Fruit fly (Drosophila melanogaster) whole organism, embryonic: ENCODE measurements around the gene Decay.

Experiments used
- Antp ChIP-seq: fragments of 200-800 bp; sonication (Bioruptor generic); optimal IDR thresholded peaks from 3 replicates; lab custom pipeline; 2016; ENCODE audit warnings: missing biosample characterization, missing genetic modification characterization
- Atf-2 ChIP-seq: fragments of 200-800 bp; sonication (Bioruptor generic); optimal IDR thresholded peaks from 2 replicates; lab custom pipeline; 2016; ENCODE audit warnings: missing biosample characterization, missing genetic modification characterization
- CG10147 ChIP-seq: fragments of 200-800 bp; sonication (Bioruptor generic); optimal IDR thresholded peaks from 2 replicates; lab custom pipeline; 2019; ENCODE audit warnings: missing biosample characterization, mild to moderate bottlenecking, missing genetic modification characterization, moderate library complexity
- CG10274 ChIP-seq: fragments of 200-800 bp; sonication (Bioruptor generic); optimal IDR thresholded peaks from 3 replicates; lab custom pipeline; 2017; ENCODE audit warnings: missing biosample characterization, mild to moderate bottlenecking, missing genetic modification characterization
- CG10462 ChIP-seq: fragments of 200-800 bp; sonication (Bioruptor generic); optimal IDR thresholded peaks from 2 replicates; lab custom pipeline; 2016; ENCODE audit warnings: missing biosample characterization, missing genetic modification characterization
- CG13624 ChIP-seq: fragments of 200-800 bp; sonication (Bioruptor generic); optimal IDR thresholded peaks from 2 replicates; lab custom pipeline; 2016; ENCODE audit warnings: missing biosample characterization, missing genetic modification characterization
- CG1529 ChIP-seq: fragments of 200-800 bp; sonication (Bioruptor generic); optimal IDR thresholded peaks from 3 replicates; lab custom pipeline; 2018; ENCODE audit warnings: missing biosample characterization, missing genetic modification characterization
- CG1647 ChIP-seq: fragments of 200-800 bp; sonication (Bioruptor generic); optimal IDR thresholded peaks from 3 replicates; lab custom pipeline; 2016; ENCODE audit warnings: missing biosample characterization, missing genetic modification characterization
- CG16813 ChIP-seq: fragments of 200-800 bp; sonication (Bioruptor generic); IDR thresholded peaks from 3 replicates; pipeline ENCODE4 v1.3.6; 2022; ENCODE audit warnings: missing biosample characterization, missing genetic modification characterization; ENCODE audit not compliant: partially characterized antibody
- CG17361 ChIP-seq: fragments of 200-800 bp; sonication (Bioruptor generic); IDR thresholded peaks from 3 replicates; pipeline ENCODE4 v1.3.6; 2022; ENCODE audit warnings: missing biosample characterization, missing genetic modification characterization
- CG2875 ChIP-seq: fragments of 200-800 bp; sonication (Bioruptor generic); optimal IDR thresholded peaks from 2 replicates; lab custom pipeline; 2017; ENCODE audit warnings: missing biosample characterization, mild to moderate bottlenecking, missing genetic modification characterization, missing genetic modification reagents
- CG30431 ChIP-seq: fragments of 200-800 bp; sonication (Bioruptor generic); optimal IDR thresholded peaks from 2 replicates; lab custom pipeline; 2017; ENCODE audit warnings: missing biosample characterization, missing genetic modification characterization
- CG31365 ChIP-seq: fragments of 200-800 bp; sonication (Bioruptor generic); optimal IDR thresholded peaks from 2 replicates; lab custom pipeline; 2018; ENCODE audit warnings: missing biosample characterization, mild to moderate bottlenecking, missing genetic modification characterization
- CG32772 ChIP-seq: fragments of 200-800 bp; sonication (Bioruptor generic); IDR thresholded peaks from 2 replicates; pipeline ENCODE4 v1.3.6; 2022; ENCODE audit warnings: missing biosample characterization, missing genetic modification characterization
- CG3281 ChIP-seq: fragments of 200-800 bp; sonication (Bioruptor generic); optimal IDR thresholded peaks from 3 replicates; lab custom pipeline; 2017; ENCODE audit warnings: missing biosample characterization, mild to moderate bottlenecking, missing genetic modification characterization
- CG4707 ChIP-seq: fragments of 200-800 bp; sonication (Bioruptor generic); optimal IDR thresholded peaks from 2 replicates; lab custom pipeline; 2018; ENCODE audit warnings: missing biosample characterization, mild to moderate bottlenecking, missing genetic modification characterization, moderate library complexity
- CG7372 ChIP-seq: fragments of 200-800 bp; sonication (Bioruptor generic); IDR thresholded peaks from 2 replicates; pipeline ENCODE4 v1.3.6; 2022; ENCODE audit warnings: missing biosample characterization, missing genetic modification characterization
- CG9727 ChIP-seq: fragments of 200-800 bp; sonication (Bioruptor generic); optimal IDR thresholded peaks from 3 replicates; lab custom pipeline; 2017; ENCODE audit warnings: missing biosample characterization, mild to moderate bottlenecking, missing genetic modification characterization
- Dad ChIP-seq: fragments of 200-800 bp; sonication (Bioruptor generic); optimal IDR thresholded peaks from 3 replicates; lab custom pipeline; 2016; ENCODE audit warnings: missing biosample characterization, missing genetic modification characterization
- E2f2 ChIP-seq: fragments of 200-800 bp; sonication (Bioruptor generic); IDR thresholded peaks from 2 replicates; pipeline ENCODE4 v1.3.6; 2022; ENCODE audit warnings: missing biosample characterization, missing genetic modification characterization
- Fer1 ChIP-seq: fragments of 200-800 bp; sonication (Bioruptor generic); optimal IDR thresholded peaks from 2 replicates; lab custom pipeline; 2017; ENCODE audit warnings: missing biosample characterization, mild to moderate bottlenecking, missing genetic modification characterization
- Hmx ChIP-seq: fragments of 200-800 bp; sonication (Bioruptor generic); optimal IDR thresholded peaks from 2 replicates; lab custom pipeline; 2016; ENCODE audit warnings: missing biosample characterization, missing genetic modification characterization
- Oaz ChIP-seq: fragments of 200-800 bp; sonication (Bioruptor generic); IDR thresholded peaks from 2 replicates; pipeline ENCODE4 v1.3.6; 2022; ENCODE audit warnings: missing biosample characterization, missing genetic modification characterization
- Oli ChIP-seq: fragments of 200-800 bp; sonication (Bioruptor generic); optimal IDR thresholded peaks from 2 replicates; lab custom pipeline; 2018; ENCODE audit warnings: missing biosample characterization, mild to moderate bottlenecking, missing genetic modification characterization, moderate library complexity
- Tbp ChIP-seq: fragments of >200 bp; optimal IDR thresholded peaks from 2 replicates; lab custom pipeline; 2018; ENCODE audit warnings: missing biosample characterization, missing genetic modification characterization
- ap ChIP-seq: fragments of 200-800 bp; sonication (Bioruptor generic); IDR thresholded peaks from 2 replicates; pipeline ENCODE4 v1.3.6; 2022; ENCODE audit warnings: missing biosample characterization, missing genetic modification characterization
- caup ChIP-seq: fragments of 200-800 bp; sonication (Bioruptor generic); optimal IDR thresholded peaks from 3 replicates; lab custom pipeline; 2017; ENCODE audit warnings: missing biosample characterization, mild to moderate bottlenecking, missing genetic modification characterization, moderate library complexity; ENCODE audit not compliant: severe bottlenecking
- chinmo ChIP-seq: fragments of 200-800 bp; sonication (Bioruptor generic); IDR thresholded peaks from 4 replicates; pipeline ENCODE4 v1.3.6; 2022; ENCODE audit warnings: missing biosample characterization, missing genetic modification characterization; ENCODE audit not compliant: partially characterized antibody
- chn ChIP-seq: fragments of 200-800 bp; sonication (Bioruptor generic); optimal IDR thresholded peaks from 2 replicates; lab custom pipeline; 2016; ENCODE audit warnings: missing biosample characterization, missing genetic modification characterization
- crc ChIP-seq: fragments of 200-800 bp; sonication (Bioruptor generic); optimal IDR thresholded peaks from 2 replicates; lab custom pipeline; 2016; ENCODE audit warnings: missing biosample characterization, missing genetic modification characterization
- dpn ChIP-seq, 2 experiments: fragments of 200-800 bp; sonication (Bioruptor generic); optimal IDR thresholded peaks; 3 replicates each; lab custom pipeline; 2016; ENCODE audit warnings: missing biosample characterization in 2 of 2, missing genetic modification characterization in 2 of 2
- esg ChIP-seq: fragments of 200-800 bp; sonication (Bioruptor generic); conservative IDR thresholded peaks from 2 replicates; pipeline ENCODE4 v1.3.6; 2022; ENCODE audit warnings: missing biosample characterization, missing genetic modification characterization
- gce ChIP-seq: fragments of 200-800 bp; sonication (Bioruptor generic); IDR thresholded peaks from 3 replicates; pipeline ENCODE4 v1.3.6; 2022; ENCODE audit warnings: missing biosample characterization, missing genetic modification characterization
- ham ChIP-seq: fragments of 200-800 bp; sonication (Bioruptor generic); IDR thresholded peaks from 2 replicates; pipeline ENCODE4 v1.3.6; 2022; ENCODE audit warnings: missing biosample characterization, missing genetic modification characterization
- hkb ChIP-seq, 2 experiments: fragments of 200-800 bp in 1 of 2; fragments of >200 bp in 1 of 2; sonication (Bioruptor generic) in 1 of 2; IDR thresholded peaks in 1 of 2; optimal IDR thresholded peaks in 1 of 2; 2 replicates each; pipeline versions ENCODE4 v1.3.6 to Lab custom; 2017 to 2022; ENCODE audit warnings: missing biosample characterization in 1 of 2, missing genetic modification characterization in 1 of 2
- kay ChIP-seq: fragments of 200-800 bp; sonication (Bioruptor generic); optimal IDR thresholded peaks from 2 replicates; lab custom pipeline; 2016; ENCODE audit warnings: missing biosample characterization, missing genetic modification characterization
- lmd ChIP-seq: fragments of 200-800 bp; sonication (Bioruptor generic); IDR thresholded peaks from 2 replicates; pipeline ENCODE4 v1.3.6; 2022; ENCODE audit warnings: missing biosample characterization, missing genetic modification characterization
- lola ChIP-seq, 3 experiments: fragments of >200 bp in 2 of 3; fragments of 200-800 bp in 1 of 3; sonication (Bioruptor generic) in 1 of 3; optimal IDR thresholded peaks; 2 replicates each; lab custom pipeline; 2017 to 2019; ENCODE audit warnings: missing biosample characterization in 3 of 3, missing genetic modification characterization in 3 of 3, mild to moderate bottlenecking in 1 of 3, moderate library complexity in 1 of 3
- nerfin-1 ChIP-seq: fragments of 200-800 bp; sonication (Bioruptor generic); optimal IDR thresholded peaks from 3 replicates; lab custom pipeline; 2019; ENCODE audit warnings: missing biosample characterization, mild to moderate bottlenecking, missing genetic modification characterization, moderate library complexity
- nom ChIP-seq: fragments of 200-800 bp; sonication (Bioruptor generic); optimal IDR thresholded peaks from 2 replicates; lab custom pipeline; 2017; ENCODE audit warnings: missing biosample characterization, missing genetic modification characterization, mild to moderate bottlenecking, moderate library complexity, missing genetic modification reagents
- odd ChIP-seq: fragments of 200-800 bp; sonication (Bioruptor generic); optimal IDR thresholded peaks from 2 replicates; lab custom pipeline; 2017; ENCODE audit warnings: missing biosample characterization, mild to moderate bottlenecking, missing genetic modification characterization
- onecut ChIP-seq: fragments of 200-800 bp; sonication (Bioruptor generic); IDR thresholded peaks from 2 replicates; pipeline ENCODE4 v1.3.6; 2022; ENCODE audit warnings: missing biosample characterization, missing genetic modification characterization
- pfk ChIP-seq: fragments of 200-800 bp; sonication (Bioruptor generic); optimal IDR thresholded peaks from 2 replicates; lab custom pipeline; 2018; ENCODE audit warnings: missing biosample characterization, mild to moderate bottlenecking, missing genetic modification characterization, moderate library complexity
- pros ChIP-seq: fragments of 200-800 bp; sonication (Bioruptor generic); optimal IDR thresholded peaks from 3 replicates; lab custom pipeline; 2019; ENCODE audit warnings: missing biosample characterization, mild to moderate bottlenecking, missing genetic modification characterization, moderate library complexity
- sens-2 ChIP-seq: fragments of 200-800 bp; sonication (Bioruptor generic); IDR thresholded peaks from 2 replicates; pipeline ENCODE4 v1.3.6; 2022; ENCODE audit warnings: missing biosample characterization, missing genetic modification characterization
- sisA ChIP-seq: fragments of 200-800 bp; sonication (Bioruptor generic); IDR thresholded peaks from 2 replicates; pipeline ENCODE4 v1.3.6; 2022; ENCODE audit warnings: missing biosample characterization, missing genetic modification characterization
- slp2 ChIP-seq: fragments of 200-800 bp; sonication (Bioruptor generic); optimal IDR thresholded peaks from 2 replicates; lab custom pipeline; 2016; ENCODE audit warnings: missing biosample characterization, missing genetic modification characterization
- wek ChIP-seq: fragments of 200-800 bp; sonication (Bioruptor generic); optimal IDR thresholded peaks from 3 replicates; lab custom pipeline; 2018; ENCODE audit warnings: missing biosample characterization, mild to moderate bottlenecking, missing genetic modification characterization, moderate library complexity
- yki ChIP-seq: fragments of >200 bp; optimal IDR thresholded peaks from 3 replicates; lab custom pipeline; 2018
- zen2 ChIP-seq: fragments of 200-800 bp; sonication (Bioruptor generic); IDR thresholded peaks from 3 replicates; pipeline ENCODE4 v1.3.6; 2022; ENCODE audit warnings: missing biosample characterization, missing genetic modification characterization; ENCODE audit not compliant: partially characterized antibody

The Decay gene

DNA sequence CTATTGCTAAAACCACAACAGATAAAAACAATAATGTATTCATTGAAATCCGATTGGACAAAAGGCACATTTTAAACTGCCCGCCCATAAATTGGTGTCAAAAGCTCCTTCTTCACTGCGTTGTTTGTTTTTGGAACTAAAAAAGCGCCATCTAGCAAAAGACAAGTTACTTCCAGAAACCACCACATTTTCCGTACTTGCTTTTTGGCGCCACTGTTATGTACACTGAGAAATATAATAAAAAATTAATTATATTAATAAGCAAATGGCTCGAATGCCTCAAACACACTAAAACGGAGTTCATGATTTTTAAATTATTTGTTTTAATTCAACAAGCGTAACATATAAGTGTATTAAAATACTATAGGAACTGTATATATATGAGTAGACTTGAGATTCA is 3.5 kb downstream of the Decay start (continued):
- TF ChIP-seq CG9727 (peak; percentile 84), ham (GFP tag; lab: Robert Waterston, UW) (peak; percentile 62; the same call in 1 of the 2 replicates), dpn (GFP tag; optimal IDR thresholded peaks at IDR 0.05; lab: Kevin White, UChicago) (peak; percentile 70 to 88), lmd (GFP tag; lab: Robert Waterston, UW) (peak; percentile 86), Dad (GFP tag; lab: Kevin White, UChicago) (peak; percentile 47), CG3281 (peak; percentile 82), onecut (GFP tag; lab: Robert Waterston, UW) (peak; percentile 81), Oaz (GFP tag; lab: Robert Waterston, UW) (peak; percentile 62; the same call in 1 of the 2 replicates), chinmo (GFP tag; lab: Robert Waterston, UW) (no peak), E2f2 (GFP tag; lab: Robert Waterston, UW) (peak; percentile 96), CG13624 (GFP tag; lab: Kevin White, UChicago) (peak; percentile 70), nom (GFP tag; lab: Kevin White, UChicago) (no peak), Atf-2 (peak; percentile 62), CG1647 (GFP tag; lab: Kevin White, UChicago) (peak; percentile 69), kay (GFP tag; lab: Kevin White, UChicago) (peak; percentile 60), CG7372 (peak; percentile 74), CG32772 (GFP tag; lab: Robert Waterston, UW) (peak; percentile 84), Antp (GFP tag; lab: Kevin White, UChicago) (peak; percentile 74), slp2 (GFP tag; lab: Kevin White, UChicago) (peak; percentile 55), sisA (peak; percentile 89), CG30431 (GFP tag; lab: Kevin White, UChicago) (peak; percentile 70), CG17361 (GFP tag; lab: Robert Waterston, UW) (peak; percentile 86), pfk (GFP tag; lab: Kevin White, UChicago) (no peak), lola (GFP tag; optimal IDR thresholded peaks at IDR 0.05; lab: Kevin White, UChicago) (peak in 1 of 3 experiments; percentile 60), CG10147 (peak; percentile 76), Oli (peak; percentile 82), gce (GFP tag; lab: Robert Waterston, UW) (peak; percentile 76; the same call in 2 of the 3 replicates), CG10462 (GFP tag; lab: Kevin White, UChicago) (peak; percentile 66), CG1529 (GFP tag; lab: Kevin White, UChicago) (peak; percentile 58), wek (peak; percentile 13), Tbp (GFP tag; lab: Kevin White, UChicago) (no peak), CG2875 (GFP tag; lab: Kevin White, UChicago) (peak; percentile 73), caup (GFP tag; lab: Kevin White, UChicago) (peak; percentile 83), esg (GFP tag; lab: Robert Waterston, UW) (peak; percentile 73), Fer1 (no peak), chn (GFP tag; lab: Kevin White, UChicago) (peak; percentile 57), zen2 (GFP tag; lab: Robert Waterston, UW) (no peak), sens-2 (GFP tag; lab: Robert Waterston, UW) (peak; percentile 75; the same call in 1 of the 2 replicates), CG10274 (GFP tag; lab: Kevin White, UChicago) (peak; percentile 4), pros (GFP tag; lab: Kevin White, UChicago) (no peak), CG16813 (GFP tag; lab: Robert Waterston, UW) (no peak), crc (GFP tag; lab: Kevin White, UChicago) (no peak), ap (GFP tag; lab: Robert Waterston, UW) (peak; percentile 82), yki (no peak), Hmx (GFP tag; lab: Kevin White, UChicago) (no peak), CG4707 (peak; percentile 64), nerfin-1 (tag; lab: Kevin White, UChicago) (peak; percentile 63), odd (GFP tag; lab: Kevin White, UChicago) (peak; percentile 70), hkb (optimal IDR thresholded peaks at IDR 0.05; lab: Kevin White, UChicago) (no peak), hkb (GFP tag; IDR thresholded peaks at IDR 0.05; lab: Robert Waterston, UW) (peak; percentile 90), CG31365 (tag; lab: Kevin White, UChicago) (peak; percentile 67)
